Worm (Caenorhabditis elegans) whole organism, L2 larva: ENCODE data around the gene R148.5.

ENCODE experiments used
- C34F6.9 ChIP-seq: fragments of 150-350 bp; optimal IDR thresholded peaks from 2 replicates; lab custom pipeline; 2014; ENCODE audit warnings: missing biosample characterization, missing genetic modification characterization
- F13H6.1 ChIP-seq: sonication (generic microtip); optimal IDR thresholded peaks from 2 replicates; lab custom pipeline; 2016; ENCODE audit warnings: missing genetic modification characterization, missing compliant biosample characterization
- R02D3.7 ChIP-seq: fragments of 150-350 bp; optimal IDR thresholded peaks from 2 replicates; lab custom pipeline; 2014; ENCODE audit warnings: missing biosample characterization, missing genetic modification characterization
- ZK546.5 ChIP-seq: sonication (generic microtip); optimal IDR thresholded peaks from 2 replicates; lab custom pipeline; 2017; ENCODE audit warnings: missing biosample characterization, missing genetic modification characterization
- alr-1 ChIP-seq: fragments of 150-350 bp; optimal IDR thresholded peaks from 2 replicates; lab custom pipeline; 2014; ENCODE audit warnings: missing biosample characterization, missing genetic modification characterization
- aly-2 ChIP-seq: fragments of 150-350 bp; optimal IDR thresholded peaks from 2 replicates; lab custom pipeline; 2014; ENCODE audit warnings: missing biosample characterization, missing genetic modification characterization
- ceh-16 ChIP-seq: fragments of 150-350 bp; optimal IDR thresholded peaks from 2 replicates; lab custom pipeline; 2014; ENCODE audit warnings: missing biosample characterization, missing genetic modification characterization
- ceh-82 ChIP-seq: fragments of 150-350 bp; optimal IDR thresholded peaks from 2 replicates; lab custom pipeline; 2014; ENCODE audit warnings: missing biosample characterization, missing genetic modification characterization
- crh-2 ChIP-seq: sonication (generic microtip); optimal IDR thresholded peaks from 2 replicates; lab custom pipeline; 2017; ENCODE audit warnings: missing biosample characterization, missing genetic modification characterization
- dmd-4 ChIP-seq: sonication (generic microtip); optimal IDR thresholded peaks from 2 replicates; lab custom pipeline; 2017; ENCODE audit warnings: missing biosample characterization, missing genetic modification characterization
- egl-27 ChIP-seq: sonication (generic microtip); optimal IDR thresholded peaks from 3 replicates; lab custom pipeline; 2017; ENCODE audit warnings: missing biosample characterization, missing genetic modification reagents, missing genetic modification characterization
- elt-1 ChIP-seq: fragments of 150-350 bp; optimal IDR thresholded peaks from 2 replicates; lab custom pipeline; 2014; ENCODE audit warnings: missing biosample characterization, missing genetic modification characterization
- elt-3 ChIP-seq: sonication (generic microtip); optimal IDR thresholded peaks from 2 replicates; lab custom pipeline; 2017; ENCODE audit warnings: missing biosample characterization, missing genetic modification characterization
- fos-1 ChIP-seq: fragments of 150-350 bp; optimal IDR thresholded peaks from 2 replicates; lab custom pipeline; 2014; ENCODE audit warnings: missing biosample characterization, missing genetic modification characterization
- gmeb-1 ChIP-seq: fragments of 150-350 bp; optimal IDR thresholded peaks from 2 replicates; lab custom pipeline; 2014; ENCODE audit warnings: missing biosample characterization, missing genetic modification characterization
- lin-11 ChIP-seq: fragments of 150-350 bp; sonication (generic microtip); optimal IDR thresholded peaks from 2 replicates; lab custom pipeline; 2014; ENCODE audit warnings: missing biosample characterization, missing genetic modification characterization, inconsistent platforms, mixed read lengths
- lsy-2 ChIP-seq, 2 experiments: fragments of 150-350 bp in 1 of 2; sonication (generic microtip) in 1 of 2; optimal IDR thresholded peaks; 2 replicates each; lab custom pipeline; 2014 to 2017; ENCODE audit warnings: missing biosample characterization in 2 of 2, missing genetic modification characterization in 2 of 2
- mab-5 ChIP-seq: fragments of 150-350 bp; optimal IDR thresholded peaks from 2 replicates; lab custom pipeline; 2014; ENCODE audit warnings: missing biosample characterization, missing genetic modification characterization
- mbf-1 ChIP-seq: sonication (generic microtip); optimal IDR thresholded peaks from 2 replicates; lab custom pipeline; 2017; ENCODE audit warnings: missing biosample characterization, missing genetic modification characterization
- mdl-1 ChIP-seq, 2 experiments: fragments of 150-350 bp in 1 of 2; sonication (generic microtip) in 1 of 2; optimal IDR thresholded peaks; 2 replicates each; lab custom pipeline; 2017; ENCODE audit warnings: missing biosample characterization in 2 of 2, missing genetic modification characterization in 2 of 2
- nhr-10 ChIP-seq: sonication (generic microtip); optimal IDR thresholded peaks from 2 replicates; lab custom pipeline; 2017; ENCODE audit warnings: missing biosample characterization, missing genetic modification characterization
- nhr-11 ChIP-seq: fragments of 150-350 bp; optimal IDR thresholded peaks from 2 replicates; lab custom pipeline; 2014; ENCODE audit warnings: missing biosample characterization, missing genetic modification characterization
- nhr-12 ChIP-seq: fragments of 150-350 bp; optimal IDR thresholded peaks from 2 replicates; lab custom pipeline; 2014; ENCODE audit warnings: missing biosample characterization, missing genetic modification characterization
- nhr-129 ChIP-seq: fragments of 150-350 bp; optimal IDR thresholded peaks from 2 replicates; lab custom pipeline; 2014; ENCODE audit warnings: missing biosample characterization, missing genetic modification characterization
- nhr-21 ChIP-seq: fragments of 150-350 bp; optimal IDR thresholded peaks from 2 replicates; lab custom pipeline; 2014; ENCODE audit warnings: missing biosample characterization, missing genetic modification characterization
- nhr-23 ChIP-seq: fragments of 150-350 bp; optimal IDR thresholded peaks from 2 replicates; lab custom pipeline; 2014; ENCODE audit warnings: missing biosample characterization, missing genetic modification reagents, missing genetic modification characterization
- nhr-237 ChIP-seq: fragments of 150-350 bp; optimal IDR thresholded peaks from 2 replicates; lab custom pipeline; 2014; ENCODE audit warnings: missing biosample characterization, missing genetic modification characterization
- nhr-25 ChIP-seq: fragments of 150-350 bp; sonication (generic microtip); optimal IDR thresholded peaks from 3 replicates; lab custom pipeline; 2014; ENCODE audit warnings: missing biosample characterization, missing genetic modification characterization
- nhr-6 ChIP-seq: fragments of 150-350 bp; optimal IDR thresholded peaks from 2 replicates; lab custom pipeline; 2014; ENCODE audit warnings: missing biosample characterization, missing genetic modification characterization
- nhr-77 ChIP-seq: fragments of 150-350 bp; optimal IDR thresholded peaks from 2 replicates; lab custom pipeline; 2014; ENCODE audit warnings: missing biosample characterization, missing genetic modification characterization
- sem-4 ChIP-seq: fragments of 150-350 bp; optimal IDR thresholded peaks from 2 replicates; lab custom pipeline; 2014; ENCODE audit warnings: missing biosample characterization, missing genetic modification reagents, missing genetic modification characterization
- sma-9 ChIP-seq, 2 experiments: fragments of 150-350 bp in 1 of 2; sonication (generic microtip) in 1 of 2; optimal IDR thresholded peaks; 2 replicates each; lab custom pipeline; 2014 to 2016; ENCODE audit warnings: missing genetic modification characterization in 2 of 2, mild to moderate bottlenecking in 1 of 2, missing biosample characterization in 1 of 2, missing compliant biosample characterization in 1 of 2, missing genetic modification reagents in 1 of 2, moderate library complexity in 1 of 2
- snpc-4 ChIP-seq: fragments of 150-350 bp; optimal IDR thresholded peaks from 2 replicates; lab custom pipeline; 2014; ENCODE audit warnings: missing biosample characterization, missing genetic modification characterization
- unc-55 ChIP-seq: fragments of 150-350 bp; sonication (generic microtip); optimal IDR thresholded peaks from 3 replicates; lab custom pipeline; 2014; ENCODE audit warnings: missing biosample characterization, missing genetic modification reagents, missing genetic modification characterization
- zag-1 ChIP-seq: fragments of 150-350 bp; optimal IDR thresholded peaks from 2 replicates; lab custom pipeline; 2014; ENCODE audit warnings: missing biosample characterization, missing genetic modification characterization
- ztf-1 ChIP-seq: fragments of 200-800 bp; sonication (Bioruptor generic); conservative IDR thresholded peaks from 2 replicates; pipeline ENCODE4 v1.3.6; 2022; ENCODE audit warnings: missing genetic modification characterization, missing compliant biosample characterization
- ztf-11 ChIP-seq: sonication (generic microtip); optimal IDR thresholded peaks from 2 replicates; lab custom pipeline; 2017; ENCODE audit warnings: missing biosample characterization, missing genetic modification characterization
- ztf-4 ChIP-seq: fragments of 150-350 bp; optimal IDR thresholded peaks from 2 replicates; lab custom pipeline; 2014; ENCODE audit warnings: missing biosample characterization, missing genetic modification characterization

Gene R148.5

DNA sequence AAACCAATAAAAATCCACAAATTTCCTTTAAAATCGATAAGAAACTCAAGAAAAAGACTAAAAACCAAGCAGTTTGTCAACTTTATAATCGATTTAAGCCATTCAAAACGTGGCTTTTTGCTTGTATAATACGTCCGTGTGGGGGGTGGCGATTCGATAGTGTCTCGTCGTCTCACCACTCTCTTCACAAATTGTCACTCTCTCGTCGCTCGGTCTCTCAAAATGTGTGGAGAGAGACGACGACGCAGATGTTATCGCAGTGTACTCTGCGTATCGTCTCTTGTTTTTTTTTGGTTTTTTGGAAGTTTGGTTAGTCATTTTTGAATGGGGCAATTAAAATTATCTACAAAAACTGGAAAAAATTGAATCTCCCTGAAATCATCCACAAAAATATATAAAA lies 37.8 kb upstream of the R148.5 start:
- TF ChIP-seq nhr-237 (tag; lab: Kevin White, UChicago) (no peak), lsy-2 (tag; optimal IDR thresholded peaks at IDR 0.05; lab: Kevin White, UChicago) (peak in 1 of 2 experiments; percentile 45), nhr-6 (tag; lab: Kevin White, UChicago) (no peak), C34F6.9 (tag; lab: Kevin White, UChicago) (peak; percentile 50), mbf-1 (tag; lab: Kevin White, UChicago) (no peak), fos-1 (peak; percentile 58), crh-2 (tag; lab: Kevin White, UChicago) (peak; percentile 59), unc-55 (peak; percentile 35), nhr-77 (no peak), nhr-25 (tag; lab: Kevin White, UChicago) (peak; percentile 27), mab-5 (tag; lab: Kevin White, UChicago) (no peak)

DNA sequence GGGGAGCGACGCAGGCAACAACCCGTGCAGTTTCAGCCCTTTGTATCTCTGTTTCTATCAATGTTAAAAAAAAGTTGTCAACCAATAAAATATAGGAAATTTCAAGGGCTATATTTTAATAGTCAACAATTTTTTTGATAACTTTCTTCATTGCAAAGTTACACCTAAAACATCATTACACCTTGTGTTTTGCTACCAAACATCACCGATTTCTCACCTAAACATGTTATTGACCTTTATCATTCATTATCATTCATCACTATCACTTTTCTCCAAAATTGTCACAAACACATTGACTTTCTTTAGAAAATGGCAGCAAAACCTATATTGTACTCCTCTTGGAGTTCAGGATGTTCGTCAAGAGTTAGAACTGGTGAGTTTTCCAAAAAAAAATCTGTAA lies 36.4 kb upstream of the R148.5 start, which contains the start of gene Y53G8B.1:
TSS of gene Y53G8B.1 (plus strand) at position 242 of the 400 bp plus-strand sequence.
- TF ChIP-seq ztf-11 (no peak), elt-1 (no peak), sem-4 (tag; lab: Kevin White, UChicago) (no peak), R02D3.7 (tag; lab: Kevin White, UChicago) (no peak)
- TF ChIP-seq, all 48 proteins: peak for 0

DNA sequence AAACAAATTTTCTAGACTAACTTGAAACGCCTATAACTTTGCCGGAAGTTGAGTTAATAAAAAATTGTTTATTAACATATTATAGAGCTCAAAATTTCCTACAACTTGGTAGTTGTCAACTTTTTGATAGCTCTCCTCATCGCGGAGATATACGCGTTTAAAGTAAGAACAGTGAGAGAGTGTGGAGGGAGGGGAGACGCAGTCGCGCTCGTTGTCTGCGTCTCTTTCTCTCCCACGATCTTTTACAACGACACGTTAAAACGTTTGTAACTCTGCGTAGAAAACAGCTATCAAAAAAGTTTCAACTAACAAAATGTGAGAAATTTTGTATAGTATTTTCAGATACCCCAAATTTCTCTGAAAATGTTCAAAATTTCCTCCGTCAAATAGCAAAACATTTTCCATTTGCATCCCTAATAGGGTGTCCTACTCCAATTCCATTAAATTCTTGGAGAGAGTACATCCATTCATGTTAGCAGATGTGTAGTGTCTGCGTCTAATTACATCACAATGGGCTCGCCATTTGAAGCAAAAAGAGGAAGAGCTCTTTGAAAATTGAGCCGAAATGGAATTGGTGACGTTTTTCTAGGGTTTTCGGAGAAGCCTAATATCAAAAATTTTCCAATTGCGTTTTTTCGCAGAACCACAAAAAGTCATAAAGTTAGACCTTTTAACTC lies 29.0 kb upstream of the R148.5 start:
- TF ChIP-seq ceh-16 (tag; lab: Kevin White, UChicago) (no peak), nhr-25 (tag; lab: Kevin White, UChicago) (no peak), mab-5 (tag; lab: Kevin White, UChicago) (no peak), elt-1 (no peak), sma-9 (GFP tag; optimal IDR thresholded peaks at IDR 0.05; lab: Kevin White, UChicago) (no peak), sma-9 (tag; optimal IDR thresholded peaks at IDR 0.05; lab: Kevin White, UChicago) (no peak), nhr-237 (tag; lab: Kevin White, UChicago) (no peak), snpc-4 (tag; lab: Kevin White, UChicago) (no peak), nhr-129 (tag; lab: Kevin White, UChicago) (no peak), lin-11 (tag; lab: Kevin White, UChicago) (no peak), mdl-1 (tag; optimal IDR thresholded peaks at IDR 0.05; lab: Kevin White, UChicago) (no peak), egl-27 (tag; lab: Kevin White, UChicago) (no peak), ZK546.5 (tag; lab: Kevin White, UChicago) (no peak), nhr-6 (tag; lab: Kevin White, UChicago) (no peak), unc-55 (no peak), fos-1 (no peak), zag-1 (no peak), ceh-82 (no peak), crh-2 (tag; lab: Kevin White, UChicago) (no peak), elt-3 (tag; lab: Kevin White, UChicago) (no peak)
- TF ChIP-seq, all 48 proteins: peak for 0

DNA sequence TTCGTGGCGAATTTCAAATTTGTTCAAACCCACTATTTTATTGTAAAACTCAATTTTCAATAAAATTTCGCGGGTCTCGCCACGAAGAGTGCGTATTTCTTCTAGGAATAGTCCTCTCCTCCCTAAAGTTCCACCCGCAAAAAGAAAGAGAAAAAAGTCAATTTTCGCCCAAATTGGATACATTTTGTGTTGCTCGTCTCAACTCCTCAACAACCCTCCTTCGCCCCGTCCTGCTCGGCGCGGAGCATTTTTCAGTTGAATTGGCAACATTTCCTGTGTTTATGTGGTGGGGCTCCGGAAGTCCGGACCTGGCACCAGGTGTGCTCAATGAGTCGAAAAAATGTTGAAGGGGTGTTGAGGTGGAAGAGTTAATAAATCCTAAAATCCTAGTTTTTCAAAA lies 27.4 kb upstream of the R148.5 start:
- TF ChIP-seq mab-5 (tag; lab: Kevin White, UChicago): no peak
- TF ChIP-seq nhr-11 (tag; lab: Kevin White, UChicago): no peak
- TF ChIP-seq ztf-4 (tag; lab: Kevin White, UChicago): no peak
- no peak for TF ChIP-seq gmeb-1 (tag; lab: Kevin White, UChicago)
- TF ChIP-seq unc-55: no peak
- TF ChIP-seq fos-1: no peak
- TF ChIP-seq ceh-82: no peak

DNA sequence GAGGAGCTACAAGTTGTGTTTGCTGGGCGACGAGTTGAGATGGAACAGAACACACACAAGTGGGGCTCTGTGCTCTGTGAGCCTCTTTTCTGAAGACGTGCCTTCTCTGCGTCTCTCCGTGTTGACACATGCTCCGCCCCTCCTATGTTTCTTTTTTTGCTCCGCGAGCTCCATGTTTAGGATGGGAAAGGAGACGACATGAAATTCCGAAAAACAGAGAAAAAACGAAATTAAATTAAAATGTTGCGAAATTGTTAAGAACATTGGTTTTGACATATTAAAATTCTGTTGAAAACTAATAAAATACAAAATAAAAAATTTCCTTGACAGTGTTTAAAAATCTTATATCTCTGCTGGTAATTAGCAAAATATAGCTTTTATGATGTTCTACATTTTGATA lies 26.3 kb upstream of the R148.5 start, which contains the start of gene mec-12:
TSS of gene mec-12 (minus strand) at position 91 of the 400 bp plus-strand sequence.
- TF ChIP-seq nhr-21 (tag; lab: Kevin White, UChicago) (no peak), nhr-6 (tag; lab: Kevin White, UChicago) (no peak), R02D3.7 (tag; lab: Kevin White, UChicago) (no peak), unc-55 (peak; percentile 15), elt-1 (no peak), nhr-10 (tag; lab: Kevin White, UChicago) (no peak), mab-5 (tag; lab: Kevin White, UChicago) (no peak), zag-1 (peak; percentile 68), ztf-4 (tag; lab: Kevin White, UChicago) (no peak), mdl-1 (tag; optimal IDR thresholded peaks at IDR 0.05; lab: Kevin White, UChicago) (no peak), elt-3 (tag; lab: Kevin White, UChicago) (no peak), alr-1 (tag; lab: Kevin White, UChicago) (no peak), dmd-4 (tag; lab: Kevin White, UChicago) (no peak), sma-9 (GFP tag; optimal IDR thresholded peaks at IDR 0.05; lab: Kevin White, UChicago) (no peak), sma-9 (tag; optimal IDR thresholded peaks at IDR 0.05; lab: Kevin White, UChicago) (no peak), ceh-16 (tag; lab: Kevin White, UChicago) (no peak), F13H6.1 (tag; lab: Kevin White, UChicago) (no peak), nhr-12 (tag; lab: Kevin White, UChicago) (no peak), ztf-1 (GFP tag; lab: Robert Waterston, UW) (no peak), lsy-2 (tag; optimal IDR thresholded peaks at IDR 0.05; lab: Kevin White, UChicago) (peak in 1 of 2 experiments; percentile 57), nhr-23 (no peak), sem-4 (tag; lab: Kevin White, UChicago) (peak; percentile 40), nhr-237 (tag; lab: Kevin White, UChicago) (no peak), C34F6.9 (tag; lab: Kevin White, UChicago) (peak; percentile 36), lin-11 (tag; lab: Kevin White, UChicago) (no peak), aly-2 (tag; lab: Kevin White, UChicago) (no peak), nhr-11 (tag; lab: Kevin White, UChicago) (no peak), ceh-82 (no peak)
